Worm (Caenorhabditis elegans): ENCODE data around the gene cht-5.

cht-5 gene

ce11 chrV:10081636-10082035 lies 32.8 kb upstream of the cht-5 start, which contains the start of gene nhr-205:
Gene nhr-205, minus strand, starts transcription at chrV:10081776.
- no peak for TF ChIP-seq hlh-4 (tag; optimal IDR thresholded peaks at IDR 0.05)
- no peak for TF ChIP-seq nhr-28 (tag; optimal IDR thresholded peaks at IDR 0.05)
- no peak for TF ChIP-seq alr-1 (tag; optimal IDR thresholded peaks at IDR 0.05; ENCODE audit: borderline replicate concordance)
- TF ChIP-seq lsy-2 (tag; optimal IDR thresholded peaks at IDR 0.05): no peak
- TF ChIP-seq nhr-77 (tag; optimal IDR thresholded peaks at IDR 0.05): peak; percentile 12
- no peak for TF ChIP-seq ceh-63 (GFP tag; optimal IDR thresholded peaks at IDR 0.05)
- no peak for TF ChIP-seq sup-37 (GFP tag; optimal IDR thresholded peaks at IDR 0.05)
- TF ChIP-seq mdl-1 (tag; optimal IDR thresholded peaks at IDR 0.05): no peak
- TF ChIP-seq unc-98 (GFP tag; IDR thresholded peaks at IDR 0.05): no peak
- TF ChIP-seq efl-1 (optimal IDR thresholded peaks at IDR 0.05): no peak
- TF ChIP-seq efl-1 (GFP tag; optimal IDR thresholded peaks at IDR 0.05 in 1 of 2): peak in 1 of 2 experiments; percentile 51
- TF ChIP-seq elt-3 (tag; optimal IDR thresholded peaks at IDR 0.05): peak in 1 of 6 experiments; percentile 2
- TF ChIP-seq nhr-20 (tag; optimal IDR thresholded peaks at IDR 0.05): peak; percentile 12
- no peak for TF ChIP-seq nhr-12 (tag; optimal IDR thresholded peaks at IDR 0.05)

DNA sequence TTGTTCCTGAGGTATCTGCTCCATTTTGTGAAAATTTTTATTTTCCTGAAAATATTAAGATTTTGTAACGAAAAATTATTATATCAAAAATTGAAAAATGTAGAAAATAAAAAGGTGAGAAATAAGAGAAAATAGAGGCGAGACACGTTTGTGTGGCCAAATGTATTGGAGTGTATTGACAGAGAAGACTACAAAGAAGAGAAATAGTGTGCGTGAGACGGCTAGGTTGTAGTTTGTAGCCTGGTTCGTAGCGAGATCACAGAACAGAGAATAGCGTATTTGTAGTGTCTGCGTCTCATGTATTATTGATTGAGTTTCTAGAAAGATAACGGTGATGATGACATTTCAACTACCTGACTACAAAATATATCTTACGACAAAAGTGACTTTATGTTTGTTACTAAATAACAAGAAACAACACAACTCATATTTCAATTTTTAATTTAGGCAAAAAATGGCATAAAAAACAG lies 30.4 kb upstream of the cht-5 start, which contains the start of gene nhr-12:
TSS of gene nhr-12 (minus strand) at position 51 of the 470 bp plus-strand sequence.
- TF ChIP-seq nhr-19 (GFP tag; conservative IDR thresholded peaks at IDR 0.05) (no peak), blmp-1 (tag; optimal IDR thresholded peaks at IDR 0.05) (peak; percentile 8), efl-1 (optimal IDR thresholded peaks at IDR 0.05) (peak; percentile 1 to 9), efl-1 (GFP tag; optimal IDR thresholded peaks at IDR 0.05 in 1 of 2) (no peak), lin-35 (GFP tag; optimal IDR thresholded peaks at IDR 0.05) (peak in 1 of 2 experiments; percentile 7), nhr-12 (tag; optimal IDR thresholded peaks at IDR 0.05) (no peak), ceh-8 (GFP tag; optimal IDR thresholded peaks at IDR 0.05) (no peak), nhr-20 (tag; optimal IDR thresholded peaks at IDR 0.05) (peak; percentile 59), nhr-71 (tag; optimal IDR thresholded peaks at IDR 0.05) (peak; percentile 50)

DNA sequence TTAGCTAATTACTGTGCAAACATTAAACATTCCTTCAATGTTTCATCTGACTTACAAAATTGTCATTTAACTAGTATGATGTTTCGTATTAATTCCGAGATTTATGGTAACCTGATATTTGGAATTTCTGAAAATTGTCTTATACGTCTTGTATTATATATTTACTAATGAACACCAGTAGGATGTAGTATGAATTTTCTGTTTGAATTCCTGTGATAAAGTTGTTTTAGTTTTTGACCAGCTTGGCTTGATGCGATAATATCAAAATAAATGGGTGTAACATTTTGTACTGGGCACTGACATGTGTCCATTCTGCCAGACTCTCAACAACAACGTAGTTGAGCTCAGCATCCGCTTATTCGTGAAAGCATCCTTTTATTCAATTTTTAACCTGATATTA lies 29.6 kb upstream of the cht-5 start, which contains the start of gene R04B5.6:
TSS of gene R04B5.6 (plus strand) at position 301 of the 400 bp plus-strand sequence.
- peak; percentile 37 for TF ChIP-seq nhr-85 (tag)
- no peak for TF ChIP-seq nhr-12 (tag; optimal IDR thresholded peaks at IDR 0.05)

- TF ChIP-seq C04F5.9 (tag; optimal IDR thresholded peaks at IDR 0.05) (no peak), sox-4 (tag; optimal IDR thresholded peaks at IDR 0.05) (no peak), lin-14 (GFP tag; optimal IDR thresholded peaks at IDR 0.05) (peak; percentile 6), rnt-1 (tag; optimal IDR thresholded peaks at IDR 0.05) (peak; percentile 31), unc-62 (GFP tag; optimal IDR thresholded peaks at IDR 0.05) (no peak)
These were observed 28.3 kb upstream of the cht-5 start for ce11 chrV:10086141-10086540.

DNA sequence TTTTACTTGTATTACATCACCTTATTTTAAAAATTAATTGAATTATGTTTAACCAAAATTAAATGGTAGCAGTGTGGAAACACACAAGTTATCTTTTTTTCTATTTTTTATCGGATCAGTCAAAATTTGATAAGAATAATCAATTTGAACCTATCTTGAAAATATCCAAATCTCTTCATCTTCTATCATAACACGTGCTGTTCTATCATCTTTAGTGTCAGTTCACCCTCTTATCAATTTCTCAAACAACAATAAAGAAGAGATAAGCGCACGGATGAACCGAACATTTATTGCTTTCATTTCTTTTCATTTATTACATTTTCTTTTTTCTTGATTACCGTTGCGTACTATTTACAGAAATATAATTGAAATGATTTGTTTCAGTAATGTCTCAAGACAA lies 27.3 kb upstream of the cht-5 start, which contains the start of gene R04B5.5:
TSS of gene R04B5.5 (plus strand) at position 378 of the 400 bp plus-strand sequence.
- peak; percentile 48 for TF ChIP-seq nhr-90 (tag; optimal IDR thresholded peaks at IDR 0.05; ENCODE audit: poor library complexity)
- TF ChIP-seq snpc-4 (tag; optimal IDR thresholded peaks at IDR 0.05): no peak
- peak; percentile 82 for TF ChIP-seq lin-14 (GFP tag; optimal IDR thresholded peaks at IDR 0.05)
- TF ChIP-seq dsc-1 (tag; optimal IDR thresholded peaks at IDR 0.05): no peak
- peak; percentile 71 for TF ChIP-seq nhr-20 (tag; optimal IDR thresholded peaks at IDR 0.05)
- TF ChIP-seq hlh-17 (GFP tag; optimal IDR thresholded peaks at IDR 0.05; ENCODE audit: borderline replicate concordance): no peak
- peak; percentile 82 for TF ChIP-seq elt-2 (tag; optimal IDR thresholded peaks at IDR 0.05)
- TF ChIP-seq lin-35 (GFP tag; optimal IDR thresholded peaks at IDR 0.05): peak in 1 of 2 experiments; percentile 30
- peak; percentile 12 for TF ChIP-seq tbx-2 (tag; optimal IDR thresholded peaks at IDR 0.05)
- TF ChIP-seq efl-1 (optimal IDR thresholded peaks at IDR 0.05): no peak
- no peak for TF ChIP-seq efl-1 (GFP tag; optimal IDR thresholded peaks at IDR 0.05 in 1 of 2)
- peak; percentile 5 for TF ChIP-seq mep-1 (tag; optimal IDR thresholded peaks at IDR 0.05)
- no peak for TF ChIP-seq lin-15B (tag; optimal IDR thresholded peaks at IDR 0.05)
- TF ChIP-seq Y116A8C.19 (tag; optimal IDR thresholded peaks at IDR 0.05; ENCODE audit: borderline replicate concordance): no peak
- no peak for TF ChIP-seq nhr-11 (tag; optimal IDR thresholded peaks at IDR 0.05)
- peak; percentile 72 for TF ChIP-seq nhr-71 (tag; optimal IDR thresholded peaks at IDR 0.05)
- no peak for TF ChIP-seq fkh-10 (GFP tag; optimal IDR thresholded peaks at IDR 0.05)
- TF ChIP-seq nhr-19 (GFP tag; conservative IDR thresholded peaks at IDR 0.05): peak; percentile 39
- TF ChIP-seq unc-30 (tag; optimal IDR thresholded peaks at IDR 0.05): no peak
- no peak for TF ChIP-seq hpl-2 (GFP tag; optimal IDR thresholded peaks at IDR 0.05)
- TF ChIP-seq ceh-82 (tag; optimal IDR thresholded peaks at IDR 0.05): no peak
- TF ChIP-seq unc-98 (GFP tag; IDR thresholded peaks at IDR 0.05): no peak
- TF ChIP-seq elt-3 (tag; optimal IDR thresholded peaks at IDR 0.05): peak in 5 of 6 experiments; percentile 83 to 97 (median 91)
- TF ChIP-seq sup-37 (GFP tag; optimal IDR thresholded peaks at IDR 0.05): no peak
- peak; percentile 54 for TF ChIP-seq nhr-85 (tag)
- TF ChIP-seq blmp-1 (tag; optimal IDR thresholded peaks at IDR 0.05): peak; percentile 75
- peak; percentile 51 for TF ChIP-seq snu-23 (GFP tag; optimal IDR thresholded peaks at IDR 0.05)
- TF ChIP-seq unc-130 (tag; optimal IDR thresholded peaks at IDR 0.05): no peak
- TF ChIP-seq mdl-1 (tag; optimal IDR thresholded peaks at IDR 0.05): peak in 1 of 2 experiments; percentile 10
- TF ChIP-seq tlp-1 (tag; optimal IDR thresholded peaks at IDR 0.05): peak; percentile 1

Data from whole organism, L1 larva.